Fruit fly (Drosophila melanogaster): ENCODE results near the gene CG4956.

CG4956 gene

DNA sequence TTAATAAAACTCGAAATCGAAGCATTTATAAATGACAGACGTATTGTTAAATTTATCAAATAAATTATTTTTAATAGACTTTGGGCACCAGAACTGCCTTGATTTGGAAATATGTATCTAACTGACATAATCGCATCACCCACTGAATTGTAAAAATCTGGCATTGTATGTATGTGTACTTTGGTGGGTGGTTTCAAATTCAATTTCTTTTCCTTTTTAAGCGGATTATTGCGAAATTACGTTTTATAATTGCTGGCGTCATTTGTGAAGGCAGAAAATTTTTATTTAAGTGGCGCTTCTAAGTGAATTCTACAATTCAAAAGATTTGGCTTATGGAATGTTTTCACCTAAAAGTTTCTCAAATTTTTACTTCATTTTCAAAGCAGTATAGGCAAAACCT lies at the start of gene CG4956:
Gene CG4956 (minus strand): TSS at position 101 of the 400 bp plus-strand sequence.
- TF ChIP-seq CTCF (optimal IDR thresholded peaks at IDR 0.05): no peak
- TF ChIP-seq CG8478 (optimal IDR thresholded peaks at IDR 0.05): no peak

DNA sequence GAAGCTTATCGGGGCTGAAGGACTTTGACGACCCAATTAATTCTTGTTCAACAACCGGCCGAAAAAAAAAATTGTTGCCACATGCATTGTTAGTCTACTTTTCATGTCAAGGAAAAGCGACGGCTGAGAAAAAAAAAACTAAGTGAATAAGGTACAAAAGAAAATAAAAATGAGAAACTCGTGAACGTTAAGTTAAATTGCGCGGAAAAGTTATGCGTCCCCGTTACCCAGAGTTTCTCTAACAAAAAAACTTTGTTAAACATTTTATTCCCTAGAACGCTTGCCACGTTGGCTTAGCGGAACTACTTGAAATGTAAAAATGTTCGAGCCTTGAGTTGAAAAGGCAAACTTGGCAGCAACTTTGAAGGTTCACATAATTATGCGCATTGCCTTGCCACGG lies 37.1 kb upstream of the CG4956 start, which contains the start of gene CG14354:
Gene CG14354 (plus strand): TSS at position 301 of the 400 bp plus-strand sequence.
- TF ChIP-seq CG8478 (optimal IDR thresholded peaks at IDR 0.05) (no peak), CTCF (optimal IDR thresholded peaks at IDR 0.05) (no peak)

DNA sequence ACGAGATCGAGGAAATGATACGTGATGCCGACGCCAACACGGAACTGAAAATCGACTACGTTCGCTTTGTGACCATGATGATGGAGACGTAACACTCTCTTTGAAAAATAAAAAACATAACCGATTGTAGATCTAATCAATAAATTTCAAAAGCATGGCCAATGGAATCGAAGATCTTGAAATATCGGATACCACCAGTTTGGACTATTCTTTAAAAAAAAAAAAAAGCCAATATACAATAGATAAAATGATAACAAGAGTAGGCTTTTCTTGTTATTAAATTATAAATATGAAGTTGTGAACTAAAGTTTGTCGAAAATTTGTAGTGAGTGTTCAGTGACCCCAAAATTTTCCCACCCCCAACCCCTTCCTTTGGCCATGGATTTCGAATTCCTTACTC lies 33.5 kb upstream of the CG4956 start, which contains the start of the genes Acam and CG17770:
Gene Acam (plus strand): TSS at position 301 of the 400 bp plus-strand sequence.
Gene CG17770 (plus strand): TSS at position 301 of the 400 bp plus-strand sequence.
- TF ChIP-seq CTCF (optimal IDR thresholded peaks at IDR 0.05): no peak
- no peak for TF ChIP-seq CG8478 (optimal IDR thresholded peaks at IDR 0.05)

- no peak for TF ChIP-seq CG8478 (optimal IDR thresholded peaks at IDR 0.05)
- TF ChIP-seq CTCF (optimal IDR thresholded peaks at IDR 0.05): no peak
These were observed 32.7 kb upstream of the CG4956 start, which contains the start of gene CG5024 for dm6 chr3R:25810796-25811195. CG5024 (plus strand) TSS chr3R:25811096.

- TF ChIP-seq CTCF (optimal IDR thresholded peaks at IDR 0.05) (no peak), CG8478 (optimal IDR thresholded peaks at IDR 0.05) (no peak)
These were observed 28.0 kb upstream of the CG4956 start, which contains the start of gene BG642167 for dm6 chr3R:25806145-25806544. BG642167 (plus strand) TSS chr3R:25806445.

DNA sequence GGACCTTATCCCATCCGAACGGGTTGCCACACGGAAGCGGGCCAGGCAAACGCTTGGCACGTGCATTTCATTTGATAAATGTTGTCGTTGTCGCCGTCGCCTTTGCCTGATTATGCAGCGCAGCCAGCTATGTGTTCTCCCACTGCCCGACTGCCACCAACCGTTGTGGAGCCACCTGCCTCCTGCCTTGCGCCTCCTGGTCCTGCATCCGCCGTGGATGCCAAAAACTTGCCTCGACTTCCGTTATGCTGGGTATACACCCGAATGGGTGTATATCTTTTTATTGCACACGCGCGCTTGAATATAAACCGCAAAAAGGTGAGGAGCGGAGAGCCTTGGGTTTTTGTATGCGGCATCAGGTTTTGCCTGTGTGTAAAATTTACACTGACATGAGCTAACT lies 13.7 kb upstream of the CG4956 start:
- TF ChIP-seq CG8478 (optimal IDR thresholded peaks at IDR 0.05) (no peak), CTCF (optimal IDR thresholded peaks at IDR 0.05) (no peak)

DNA sequence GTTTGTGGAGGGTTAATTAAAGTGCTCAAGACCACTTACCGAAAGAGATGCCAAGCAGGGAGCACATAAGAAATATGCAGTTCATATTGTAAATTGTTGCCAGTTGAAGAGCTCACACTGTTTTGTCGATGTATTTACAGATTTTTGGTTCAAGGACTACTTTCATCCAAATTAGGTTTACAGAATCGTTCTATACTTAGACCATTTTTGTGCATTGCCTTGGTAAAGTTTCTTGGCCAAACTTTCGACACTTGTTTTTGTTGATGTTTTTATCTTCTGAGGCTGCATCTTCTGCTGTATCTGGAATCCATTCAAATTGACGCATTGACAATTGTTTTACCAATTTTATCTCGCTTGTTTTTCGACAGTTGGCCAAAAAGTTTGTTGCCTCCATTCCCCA lies 12.3 kb upstream of the CG4956 start, which contains the start of gene CG31093:
Gene CG31093 (minus strand): TSS at position 101 of the 400 bp plus-strand sequence.
- TF ChIP-seq CG8478 (optimal IDR thresholded peaks at IDR 0.05): no peak
- TF ChIP-seq CTCF (optimal IDR thresholded peaks at IDR 0.05): no peak

DNA sequence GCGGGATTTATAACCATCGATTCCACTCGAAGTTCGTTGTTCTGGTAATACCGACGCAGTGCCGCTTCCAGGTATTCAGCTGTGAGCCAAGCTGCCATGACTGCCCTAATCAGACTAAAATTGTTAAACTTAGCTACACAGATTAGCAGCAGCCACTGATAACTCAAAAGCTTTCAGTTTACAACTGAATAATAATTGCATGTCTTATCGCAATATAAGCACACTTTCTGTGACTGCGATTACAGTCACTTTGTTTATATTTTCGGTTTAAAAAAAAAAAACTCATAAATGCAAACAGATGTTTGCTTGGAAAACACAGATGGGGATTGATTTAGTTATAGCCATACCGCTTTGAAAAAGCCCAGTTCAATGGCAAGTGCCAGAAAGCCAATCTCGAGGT lies 11.2 kb upstream of the CG4956 start, which contains the start of gene CG31380:
Gene CG31380 (minus strand): TSS at position 101 of the 400 bp plus-strand sequence.
- TF ChIP-seq CG8478 (optimal IDR thresholded peaks at IDR 0.05) (no peak), CTCF (optimal IDR thresholded peaks at IDR 0.05) (no peak)

DNA sequence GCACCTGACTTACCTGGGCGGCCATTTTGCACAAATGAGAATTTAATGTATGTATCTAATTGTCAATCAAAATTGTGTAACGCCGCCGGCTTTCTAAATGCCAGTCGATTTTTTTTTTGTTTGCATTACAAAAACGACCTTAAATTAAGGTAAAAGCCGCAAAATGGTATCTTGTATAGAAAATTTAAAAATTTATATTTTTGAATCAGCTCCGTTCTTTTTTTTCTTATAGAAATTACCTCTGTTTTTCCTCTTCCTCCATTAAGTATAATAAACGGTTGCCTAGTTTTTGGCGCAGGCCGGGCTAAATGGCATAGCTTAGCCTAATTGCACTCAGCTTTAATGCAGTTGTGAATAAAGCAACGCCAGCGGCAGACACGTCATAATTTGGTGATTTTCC lies 9.1 kb upstream of the CG4956 start, which contains the start of gene CG4960:
Gene CG4960 (minus strand): TSS at position 101 of the 400 bp plus-strand sequence.
- no peak for TF ChIP-seq CTCF (optimal IDR thresholded peaks at IDR 0.05)
- TF ChIP-seq CG8478 (optimal IDR thresholded peaks at IDR 0.05): no peak

DNA sequence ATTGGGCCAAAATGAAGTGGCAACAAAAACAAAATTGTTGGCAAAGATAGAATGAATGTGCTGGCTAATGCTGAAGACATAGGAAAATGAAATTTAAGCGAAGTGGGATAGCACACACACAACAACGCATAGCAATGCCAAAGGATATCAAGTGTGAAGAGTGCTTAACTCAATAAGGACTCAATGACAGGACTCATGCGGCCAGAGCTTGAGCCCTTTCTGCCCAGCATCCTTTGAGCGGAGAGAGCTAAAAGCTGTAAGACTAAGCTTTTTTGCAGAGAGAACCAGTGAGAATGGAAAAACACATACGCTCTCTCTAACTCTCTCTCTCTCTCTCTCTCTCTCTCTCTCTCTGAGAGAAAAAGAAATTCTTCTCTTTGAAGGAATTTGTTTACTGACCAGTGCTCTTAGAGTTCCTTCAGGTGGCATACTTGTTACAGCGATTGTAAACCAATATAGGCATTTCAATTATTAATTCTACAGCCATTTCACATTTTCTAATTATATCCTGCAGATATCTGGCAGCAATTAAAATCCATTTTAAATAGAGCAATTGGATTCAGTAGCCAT lies 4.8 kb upstream of the CG4956 start:
- TF ChIP-seq CTCF (optimal IDR thresholded peaks at IDR 0.05) (no peak), CG8478 (optimal IDR thresholded peaks at IDR 0.05) (no peak)

DNA sequence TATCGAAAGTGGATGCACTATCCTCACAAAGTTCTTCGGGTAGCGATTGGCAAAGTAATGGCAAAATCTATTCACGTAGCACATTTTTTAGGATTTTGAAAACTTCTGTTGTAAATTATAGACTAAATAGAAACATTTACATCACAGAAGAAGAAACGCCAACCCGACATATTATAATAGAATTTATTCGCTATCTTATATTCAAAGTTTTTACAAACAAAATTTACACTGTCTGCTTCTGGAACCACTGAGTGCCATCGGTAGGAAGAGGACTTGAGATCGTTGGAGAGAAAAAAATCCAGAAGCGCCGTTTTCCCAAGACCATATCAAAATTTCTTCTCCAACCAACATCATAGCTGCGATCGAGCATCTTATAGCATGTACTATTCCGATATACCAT lies 1.0 kb downstream of the CG4956 start, which contains the start of gene CG17195:
Gene CG17195 (minus strand): TSS at position 101 of the 400 bp plus-strand sequence.
- TF ChIP-seq CG8478 (optimal IDR thresholded peaks at IDR 0.05) (no peak), CTCF (optimal IDR thresholded peaks at IDR 0.05) (no peak)

- TF ChIP-seq CG8478 (optimal IDR thresholded peaks at IDR 0.05) (no peak), CTCF (optimal IDR thresholded peaks at IDR 0.05) (no peak)
These were observed 2.0 kb downstream of the CG4956 start, which contains the start of gene CG17196 for dm6 chr3R:25776137-25776536. CG17196 (minus strand) TSS chr3R:25776237.

- TF ChIP-seq CTCF (optimal IDR thresholded peaks at IDR 0.05): no peak
- no peak for TF ChIP-seq CG8478 (optimal IDR thresholded peaks at IDR 0.05)
These were observed 2.8 kb downstream of the CG4956 start, which contains the start of the genes CG17197 and CG17198 for dm6 chr3R:25775269-25775668. CG17197 (minus strand) TSS chr3R:25775369. CG17198 (minus strand) TSS chr3R:25775369.

DNA sequence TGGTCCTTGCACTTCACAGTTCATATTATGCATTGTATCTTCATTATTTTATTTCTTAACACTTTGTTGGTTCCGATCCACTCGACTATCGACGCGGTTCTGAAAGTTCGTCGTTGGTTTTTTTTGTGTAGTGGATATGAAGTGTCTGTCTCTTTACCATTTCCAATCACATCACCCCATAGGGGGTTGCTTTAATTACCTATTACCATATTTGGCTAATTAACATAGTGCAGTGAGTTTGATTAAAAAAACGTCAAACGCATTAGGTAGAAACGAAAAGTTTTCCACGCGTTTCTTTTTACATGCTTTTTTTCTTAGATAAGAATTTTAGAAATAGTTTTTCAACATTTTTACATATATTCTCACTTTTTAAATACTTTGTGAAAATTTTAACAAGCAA lies 15.1 kb downstream of the CG4956 start, which contains the start of gene LpR1:
Gene LpR1 (minus strand): TSS at position 101 of the 400 bp plus-strand sequence.
- no peak for TF ChIP-seq CTCF (optimal IDR thresholded peaks at IDR 0.05)
- TF ChIP-seq CG8478 (optimal IDR thresholded peaks at IDR 0.05): no peak

- TF ChIP-seq CG8478 (optimal IDR thresholded peaks at IDR 0.05): no peak
- no peak for TF ChIP-seq CTCF (optimal IDR thresholded peaks at IDR 0.05)
These were observed 15.9 kb downstream of the CG4956 start for dm6 chr3R:25762005-25762764.

All from S2 (cell line).